Worm (Caenorhabditis elegans) whole organism, L4/young adult: Measurements from ENCODE around the gene ima-3.

Source experiments
- W03F9.2 ChIP-seq: fragments of 150-350 bp; optimal IDR thresholded peaks from 2 replicates; lab custom pipeline; 2014; ENCODE audit warnings: missing biosample characterization, missing genetic modification characterization
- dao-5 ChIP-seq: sonication (generic microtip); optimal IDR thresholded peaks from 2 replicates; lab custom pipeline; 2016; ENCODE audit warnings: missing genotype, missing genetic modification characterization, moderate library complexity, missing compliant biosample characterization
- him-1 ChIP-seq: sonication (generic microtip); optimal IDR thresholded peaks from 2 replicates; lab custom pipeline; 2016; ENCODE audit warnings: missing genotype, missing genetic modification reagents, missing genetic modification characterization, missing compliant biosample characterization

ce11 chrIV:7551254-7551653 lies 10.2 kb downstream of the ima-3 start:
- TF ChIP-seq W03F9.2 (tag; lab: Kevin White, UChicago) (no peak), dao-5 (tag; lab: Kevin White, UChicago) (no peak), him-1 (tag; lab: Kevin White, UChicago) (no peak)
